Fruit fly (Drosophila melanogaster) whole organism, pupa: Measurements from ENCODE around the gene Ras64B.

Experiments used
- CG12605 ChIP-seq: fragments of 200-800 bp; sonication (Bioruptor generic); IDR thresholded peaks from 2 replicates; pipeline ENCODE4 v1.3.6; 2022; ENCODE audit warnings: missing biosample characterization, missing genetic modification characterization
- CG13204 ChIP-seq: fragments of 200-800 bp; sonication (Bioruptor generic); optimal IDR thresholded peaks from 2 replicates; lab custom pipeline; 2018; ENCODE audit warnings: missing biosample characterization, mild to moderate bottlenecking, missing genetic modification characterization, moderate library complexity
- CG14655 ChIP-seq: fragments of 200-800 bp; sonication (Bioruptor generic); optimal IDR thresholded peaks from 3 replicates; lab custom pipeline; 2017; ENCODE audit warnings: mild to moderate bottlenecking, missing biosample characterization, missing genetic modification reagents, missing genetic modification characterization
- CG15710 ChIP-seq: fragments of 200-800 bp; sonication (Bioruptor generic); optimal IDR thresholded peaks from 2 replicates; lab custom pipeline; 2018; ENCODE audit warnings: missing biosample characterization, mild to moderate bottlenecking, missing genetic modification characterization, moderate library complexity
- CG17806 ChIP-seq: fragments of 200-800 bp; sonication (Bioruptor generic); optimal IDR thresholded peaks from 2 replicates; lab custom pipeline; 2018; ENCODE audit warnings: missing biosample characterization, mild to moderate bottlenecking, missing genetic modification characterization, moderate library complexity
- CG32121 ChIP-seq: fragments of 200-800 bp; sonication (Bioruptor generic); IDR thresholded peaks from 2 replicates; pipeline ENCODE4 v1.3.6; 2022; ENCODE audit warnings: missing biosample characterization, missing genetic modification characterization
- CG8159 ChIP-seq: fragments of 200-800 bp; sonication (Bioruptor generic); optimal IDR thresholded peaks from 3 replicates; lab custom pipeline; 2018; ENCODE audit warnings: missing biosample characterization, mild to moderate bottlenecking, missing genetic modification characterization, moderate library complexity
- CG8301 ChIP-seq: fragments of 200-800 bp; sonication (Bioruptor generic); optimal IDR thresholded peaks from 2 replicates; lab custom pipeline; 2018; ENCODE audit warnings: missing biosample characterization, mild to moderate bottlenecking, missing genetic modification characterization
- EcR ChIP-seq: fragments of 200-800 bp; sonication (Bioruptor generic); optimal IDR thresholded peaks from 3 replicates; lab custom pipeline; 2019; ENCODE audit warnings: missing biosample characterization, missing genetic modification characterization, mild to moderate bottlenecking, moderate library complexity, missing genetic modification reagents
- Ets98B ChIP-seq: fragments of 200-800 bp; sonication (Bioruptor generic); IDR thresholded peaks from 2 replicates; pipeline ENCODE4 v1.3.6; 2022; ENCODE audit warnings: missing biosample characterization, missing genetic modification characterization
- Snoo ChIP-seq: fragments of 200-800 bp; sonication (Bioruptor generic); optimal IDR thresholded peaks from 3 replicates; lab custom pipeline; 2017; ENCODE audit warnings: missing biosample characterization, mild to moderate bottlenecking, missing genetic modification characterization, inconsistent platforms
- fd96Ca ChIP-seq: fragments of 200-800 bp; sonication (Bioruptor generic); IDR thresholded peaks from 3 replicates; pipeline ENCODE4 v1.3.6; 2022; ENCODE audit warnings: missing biosample characterization, missing genetic modification characterization
- gl ChIP-seq: fragments of 200-800 bp; sonication (Bioruptor generic); optimal IDR thresholded peaks from 2 replicates; lab custom pipeline; 2018; ENCODE audit warnings: missing biosample characterization, mild to moderate bottlenecking, missing genetic modification characterization

DNA sequence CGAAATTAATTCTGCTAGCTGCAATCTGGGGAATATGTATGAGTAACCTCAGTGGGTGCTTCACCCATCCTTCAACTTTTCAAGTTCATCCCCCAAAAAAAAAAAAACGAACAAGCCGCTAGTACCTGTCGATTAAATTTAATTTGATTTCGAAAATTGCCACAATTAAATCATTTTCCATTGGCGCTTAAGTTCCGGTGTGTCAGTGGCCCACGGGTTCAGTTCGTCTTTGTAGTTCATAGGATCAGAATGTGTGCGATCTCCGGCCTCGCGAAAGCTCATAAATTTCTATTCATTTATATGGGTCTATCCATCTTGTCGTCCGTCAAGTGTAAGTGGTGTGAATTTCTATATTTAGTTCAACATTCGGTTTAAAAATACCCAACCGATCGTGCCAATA lies 3.2 kb downstream of the Ras64B start, which contains the start of gene CG32260:
- TF ChIP-seq CG12605 (no peak), CG14655 (GFP tag; lab: Kevin White, UChicago) (no peak), Ets98B (GFP tag; lab: Robert Waterston, UW) (no peak), CG32121 (no peak), gl (tag; lab: Kevin White, UChicago) (no peak), EcR (GFP tag; lab: Kevin White, UChicago) (no peak), CG8159 (tag; lab: Kevin White, UChicago) (no peak), CG15710 (no peak), CG17806 (no peak), CG13204 (GFP tag; lab: Kevin White, UChicago) (no peak), fd96Ca (no peak), CG8301 (no peak), Snoo (tag; lab: Kevin White, UChicago) (no peak)
